Worm (Caenorhabditis elegans): ENCODE measurements around the gene C38D4.7.

DNA sequence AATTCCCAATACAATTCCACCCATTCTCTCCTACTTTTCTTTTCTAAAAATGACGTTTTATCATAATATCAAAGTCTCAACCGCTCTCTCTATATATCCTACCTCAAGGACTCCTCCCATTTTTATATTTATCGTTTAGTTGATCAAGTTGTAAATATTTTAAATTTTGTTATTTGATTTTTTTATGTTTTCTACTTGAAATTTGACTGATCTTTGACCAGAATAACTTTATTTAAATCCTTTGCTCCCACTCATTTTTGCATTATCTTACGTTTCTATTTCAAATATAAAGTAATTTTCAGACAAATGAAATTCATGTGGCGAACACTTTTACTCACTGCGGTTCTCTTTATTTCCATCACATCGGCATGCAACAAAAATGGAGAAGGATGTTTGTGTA is 26.3 kb upstream of the C38D4.7 start, which contains the start of the genes acbp-7 and F26A1.19:
- no peak for TF ChIP-seq unc-62 (GFP tag; optimal IDR thresholded peaks at IDR 0.05)
- no peak for TF ChIP-seq elt-1 (tag; optimal IDR thresholded peaks at IDR 0.05)
- no peak for TF ChIP-seq nhr-23 (tag; optimal IDR thresholded peaks at IDR 0.05)
- no peak for TF ChIP-seq lin-39 (tag; optimal IDR thresholded peaks at IDR 0.05)
- TF ChIP-seq nhr-11 (tag; optimal IDR thresholded peaks at IDR 0.05) = no peak
- TF ChIP-seq unc-39 (tag; optimal IDR thresholded peaks at IDR 0.05) = no peak
- no peak for TF ChIP-seq nhr-25 (tag; optimal IDR thresholded peaks at IDR 0.05)
- TF ChIP-seq nhr-237 (tag; optimal IDR thresholded peaks at IDR 0.05) = no peak
